Fruit fly (Drosophila melanogaster) whole organism: Measurements from ENCODE around the gene CG15308.
A peak's percentile ranks its signal among the peaks of the same experiment; 100 is the strongest.

Source experiments
- CG8478 ChIP-seq: fragments of >200 bp; optimal IDR thresholded peaks from 2 replicates; lab custom pipeline; 2018; ENCODE audit warnings: inconsistent platforms
- Dll ChIP-seq: fragments of >200 bp; optimal IDR thresholded peaks from 2 replicates; lab custom pipeline; 2017
- EcR ChIP-seq, 2 experiments: fragments of >200 bp; optimal IDR thresholded peaks; 2 replicates each; lab custom pipeline; 2017; ENCODE audit warnings: missing biosample characterization in 2 of 2, missing genetic modification characterization in 2 of 2, missing genetic modification reagents in 2 of 2
- pan ChIP-seq: fragments of >200 bp; optimal IDR thresholded peaks from 2 replicates; lab custom pipeline; 2017
- psq ChIP-seq: fragments of >200 bp; optimal IDR thresholded peaks from 2 replicates; lab custom pipeline; 2017
- usp ChIP-seq: fragments of >200 bp; optimal IDR thresholded peaks from 2 replicates; lab custom pipeline; 2017; ENCODE audit warnings: missing biosample characterization, missing genetic modification characterization, mixed read lengths

Gene CG15308

DNA sequence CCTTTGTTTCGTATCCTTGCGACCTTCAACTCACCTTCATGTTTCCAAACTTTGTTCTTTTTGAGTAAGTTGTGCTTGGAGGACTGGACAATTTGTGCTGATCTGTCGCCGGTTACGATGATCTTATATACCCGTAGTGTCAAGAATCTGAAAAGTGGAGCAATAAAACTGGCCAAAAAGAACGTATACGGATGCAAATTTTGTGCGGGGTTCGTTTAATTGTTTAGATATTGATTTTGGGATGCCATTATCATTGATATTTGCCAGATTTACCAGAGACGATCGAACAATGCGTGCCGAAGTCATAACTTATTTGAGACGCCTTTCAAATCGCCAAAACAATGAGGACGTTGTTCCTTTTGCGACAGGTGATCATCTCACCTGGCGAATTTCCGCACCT, at the start of gene CG15308:
TSS of gene CG15308 (minus strand) at position 101 of the 400 bp plus-strand sequence.
- no peak for TF ChIP-seq psq (lab: Kevin White, UChicago)
- no peak for TF ChIP-seq pan (lab: Kevin White, UChicago)
- TF ChIP-seq Dll (lab: Kevin White, UChicago), result no peak
- TF ChIP-seq usp, result no peak
- no peak for TF ChIP-seq CG8478 (lab: Kevin White, UChicago)
- TF ChIP-seq EcR (GFP tag; optimal IDR thresholded peaks at IDR 0.05; lab: Kevin White, UChicago), result no peak

DNA sequence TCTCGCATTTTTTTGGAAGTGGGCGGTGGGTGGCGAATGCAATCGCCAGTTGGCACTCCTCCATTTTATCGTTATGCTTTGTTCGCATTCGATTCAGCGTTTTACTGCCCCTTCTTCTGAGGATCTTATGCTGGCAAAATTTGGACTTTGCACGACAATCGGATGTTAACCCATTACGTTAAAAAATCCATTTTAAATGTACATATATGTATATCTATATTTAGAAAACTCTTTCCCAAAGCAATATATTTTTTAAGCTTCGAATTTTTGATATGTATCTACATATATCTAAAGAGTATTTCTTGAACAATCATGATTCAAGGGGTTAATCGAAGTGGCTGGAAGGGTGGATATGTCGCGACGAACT, 47.1 kb upstream of the CG15308 start:
- no peak for TF ChIP-seq Dll (lab: Kevin White, UChicago)

DNA sequence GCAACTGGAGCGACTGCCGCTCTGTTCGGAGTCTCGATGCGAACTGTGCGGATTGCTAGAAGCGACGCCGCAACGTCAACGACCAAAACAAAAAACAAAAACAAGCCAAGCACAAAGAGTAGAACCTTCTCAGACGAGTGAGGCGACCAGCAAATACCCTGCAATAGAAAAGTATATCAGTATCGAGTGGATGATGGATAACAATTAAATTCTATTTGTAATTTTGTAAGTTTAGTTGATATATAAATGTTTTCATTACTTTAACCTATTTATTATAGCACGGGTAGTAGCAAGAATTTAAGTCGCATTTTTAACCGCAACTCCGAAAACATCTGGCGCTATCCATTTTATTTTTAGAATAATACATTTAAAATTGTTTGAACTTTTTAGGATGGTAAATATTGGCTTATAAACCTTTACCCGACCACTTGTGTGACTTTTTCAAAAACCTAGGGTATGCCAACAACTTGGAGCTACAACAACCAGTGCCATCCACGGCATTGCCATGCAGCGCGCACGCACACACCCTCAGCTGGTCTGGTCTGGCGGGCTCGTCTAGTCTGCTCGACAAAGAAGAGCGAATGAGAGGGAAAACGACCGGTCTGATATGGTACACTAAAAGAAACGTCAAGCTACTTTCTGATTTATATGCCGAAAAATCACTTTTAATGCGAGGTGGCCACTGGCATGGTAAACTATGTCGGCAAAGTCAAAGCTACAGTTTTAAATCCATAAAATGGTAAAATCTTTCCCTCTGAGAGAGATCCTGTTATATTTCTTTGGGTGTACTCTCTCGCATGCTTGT, 46.5 kb upstream of the CG15308 start, which contains the start of gene CG12643:
TSS of gene CG12643 (minus strand) at position 51 of the 805 bp plus-strand sequence.
- TF ChIP-seq pan (lab: Kevin White, UChicago), result peak; percentile 91
- peak in 1 of 2 experiments; percentile 41 for TF ChIP-seq EcR (GFP tag; optimal IDR thresholded peaks at IDR 0.05; lab: Kevin White, UChicago)
- TF ChIP-seq Dll (lab: Kevin White, UChicago), result no peak

DNA sequence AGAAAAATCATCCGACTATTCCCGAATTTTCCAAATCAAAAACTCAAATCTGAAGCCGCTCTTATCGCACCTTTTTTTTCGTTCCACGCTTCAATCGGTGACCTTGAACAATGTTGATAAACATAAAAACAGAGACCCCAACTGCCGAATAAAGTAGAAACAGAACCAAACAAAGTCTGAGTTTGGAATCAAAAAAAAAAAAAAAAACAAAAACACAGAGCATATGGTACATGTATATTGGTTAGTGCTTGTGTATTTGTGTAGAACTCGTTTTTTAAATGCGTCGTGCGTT, 45.0 kb upstream of the CG15308 start:
- TF ChIP-seq usp (no peak), CG8478 (lab: Kevin White, UChicago) (no peak), EcR (GFP tag; optimal IDR thresholded peaks at IDR 0.05; lab: Kevin White, UChicago) (no peak), Dll (lab: Kevin White, UChicago) (no peak), pan (lab: Kevin White, UChicago) (no peak), psq (lab: Kevin White, UChicago) (no peak)

DNA sequence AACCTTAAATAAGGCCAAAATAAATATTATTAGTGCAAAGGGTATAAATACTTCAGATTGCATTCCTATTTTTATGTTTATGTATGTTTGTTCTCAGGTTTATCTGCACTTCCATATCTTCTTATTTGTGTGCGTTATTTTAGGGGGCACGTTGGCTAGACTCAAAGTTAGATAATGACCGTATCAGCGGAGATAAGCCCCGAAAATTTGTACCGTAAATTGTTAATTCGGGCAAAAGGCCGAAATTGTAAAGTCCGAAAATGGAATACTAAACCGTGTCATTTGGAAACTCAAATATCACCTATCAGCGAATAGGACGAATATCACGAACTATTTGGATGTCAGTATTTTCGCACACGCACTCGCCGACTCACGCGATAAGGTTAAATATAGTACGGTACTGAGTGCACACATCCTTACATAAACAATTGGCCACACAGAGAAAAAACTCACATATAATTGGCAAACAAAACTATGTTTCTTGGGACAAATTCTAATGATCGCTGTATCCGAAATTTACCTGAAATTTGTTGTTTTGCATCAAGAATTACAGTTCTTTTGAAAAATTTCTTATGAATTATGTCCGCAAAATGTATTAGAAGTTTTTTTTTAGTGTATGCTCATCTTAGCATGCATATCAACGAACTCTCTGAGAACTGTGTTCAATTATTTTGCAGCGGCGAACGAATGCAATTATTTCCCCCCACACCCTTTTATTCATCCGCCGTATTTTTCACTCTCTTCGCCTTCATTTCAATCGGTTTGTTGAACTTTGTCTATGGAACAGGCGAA, 44.4 kb upstream of the CG15308 start, which contains the start of gene Hk:
TSS of gene Hk (minus strand) at position 321 of the 792 bp plus-strand sequence.
- TF ChIP-seq psq (lab: Kevin White, UChicago) (no peak), EcR (GFP tag; optimal IDR thresholded peaks at IDR 0.05; lab: Kevin White, UChicago) (peak in 1 of 2 experiments; percentile 63)

DNA sequence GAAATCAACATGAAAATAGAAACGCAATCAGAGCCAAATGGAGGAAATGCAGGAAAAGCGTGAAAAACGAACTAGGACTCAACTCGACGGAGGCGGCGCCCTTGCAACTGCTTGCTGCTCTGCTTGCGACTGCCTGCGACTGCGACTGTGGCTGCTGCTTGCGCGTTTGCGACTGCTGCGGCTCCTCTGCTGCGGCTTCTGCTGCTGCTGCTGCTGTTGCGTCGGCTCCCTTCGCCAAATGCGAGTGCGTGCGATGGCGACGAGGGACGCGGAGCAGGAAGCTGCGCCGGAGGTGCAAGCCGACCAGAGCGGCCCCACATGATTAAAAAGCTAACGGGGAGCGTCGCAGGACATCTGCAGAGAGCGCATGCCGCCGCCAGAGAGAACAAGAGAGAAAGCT, 42.2 kb upstream of the CG15308 start:
- no peak for TF ChIP-seq EcR (GFP tag; optimal IDR thresholded peaks at IDR 0.05; lab: Kevin White, UChicago)
- TF ChIP-seq usp, result no peak
- no peak for TF ChIP-seq pan (lab: Kevin White, UChicago)
- no peak for TF ChIP-seq CG8478 (lab: Kevin White, UChicago)

DNA sequence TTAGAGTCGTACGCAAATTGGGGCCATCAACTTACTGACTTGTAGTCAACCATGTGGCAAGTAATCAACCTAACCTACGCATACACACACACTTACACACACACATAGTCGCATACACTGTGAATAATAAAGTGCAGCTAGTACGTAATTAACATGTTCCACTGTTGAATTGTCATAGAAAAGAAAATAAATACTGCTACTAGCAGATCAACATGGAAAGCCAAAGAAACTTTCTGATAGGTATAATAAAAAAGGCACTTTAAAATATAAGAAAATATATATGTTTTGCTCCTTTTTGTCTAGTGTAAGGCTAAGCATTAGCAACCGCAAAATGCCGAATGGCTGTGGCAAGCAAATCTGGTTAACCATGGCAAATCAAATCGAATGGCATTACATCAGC, 40.6 kb upstream of the CG15308 start:
- TF ChIP-seq Dll (lab: Kevin White, UChicago) (no peak), CG8478 (lab: Kevin White, UChicago) (no peak), EcR (GFP tag; optimal IDR thresholded peaks at IDR 0.05; lab: Kevin White, UChicago) (no peak), pan (lab: Kevin White, UChicago) (no peak), psq (lab: Kevin White, UChicago) (no peak), usp (no peak)

DNA sequence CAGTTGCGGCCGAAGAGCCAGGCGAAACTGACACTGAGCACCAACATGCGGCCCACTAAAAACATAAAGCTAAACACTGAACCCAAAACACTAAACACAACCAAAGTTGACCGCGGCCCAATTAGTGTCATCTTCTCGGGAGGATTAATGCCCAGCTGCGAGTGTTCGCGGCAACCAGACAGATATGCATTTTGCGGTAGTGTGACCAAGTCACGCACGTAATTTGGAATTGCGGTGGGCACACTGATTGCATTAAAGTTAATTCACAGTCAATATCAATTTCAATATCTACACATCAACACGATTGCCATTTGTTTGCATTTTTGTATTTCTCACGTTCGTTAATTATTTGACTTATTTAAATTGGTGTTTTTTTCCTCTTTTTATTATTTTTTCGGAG, 37.3 kb upstream of the CG15308 start:
- TF ChIP-seq psq (lab: Kevin White, UChicago) (no peak), EcR (GFP tag; optimal IDR thresholded peaks at IDR 0.05; lab: Kevin White, UChicago) (no peak), Dll (lab: Kevin White, UChicago) (no peak), CG8478 (lab: Kevin White, UChicago) (no peak), usp (no peak), pan (lab: Kevin White, UChicago) (no peak)

DNA sequence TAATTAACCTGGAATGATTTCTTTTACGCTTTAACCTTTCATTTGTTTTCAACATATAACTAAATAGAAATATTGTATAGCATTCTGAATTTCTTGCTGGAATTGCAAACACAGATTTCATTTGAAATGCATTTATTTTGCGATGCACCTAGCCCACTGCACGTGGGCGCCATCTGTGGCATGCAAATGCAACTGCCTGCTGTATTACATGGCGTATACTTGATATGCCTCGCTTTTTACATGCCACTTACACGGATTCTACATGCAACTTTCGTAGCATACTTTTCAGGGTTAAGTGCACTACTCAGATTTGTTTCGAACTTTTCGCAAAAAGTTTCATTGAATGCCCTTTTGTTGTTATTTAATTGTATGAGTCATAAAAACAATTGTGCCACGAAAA, 33.8 kb upstream of the CG15308 start:
- TF ChIP-seq psq (lab: Kevin White, UChicago) (no peak), Dll (lab: Kevin White, UChicago) (no peak), pan (lab: Kevin White, UChicago) (no peak), usp (no peak), EcR (GFP tag; optimal IDR thresholded peaks at IDR 0.05; lab: Kevin White, UChicago) (no peak), CG8478 (lab: Kevin White, UChicago) (no peak)

DNA sequence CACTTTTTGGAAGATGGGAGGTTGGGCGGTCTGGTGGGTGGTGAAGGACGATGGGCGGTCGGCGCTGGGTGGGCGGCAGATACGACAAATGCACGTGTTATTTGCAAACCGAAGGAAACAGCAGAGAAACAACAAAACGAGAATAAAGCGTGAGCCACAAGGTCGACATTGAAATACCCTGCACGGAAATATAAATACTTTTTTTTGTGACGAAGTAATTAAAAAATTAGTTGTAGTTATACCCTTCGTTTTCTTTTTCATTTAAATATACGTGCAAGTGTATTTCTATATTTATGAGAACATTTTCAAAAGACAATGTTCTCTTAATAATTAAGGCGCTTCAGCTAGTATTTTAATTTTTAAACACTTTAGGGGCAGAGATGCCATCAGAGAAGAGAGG, 31.7 kb upstream of the CG15308 start:
- TF ChIP-seq EcR (GFP tag; optimal IDR thresholded peaks at IDR 0.05; lab: Kevin White, UChicago) (no peak), psq (lab: Kevin White, UChicago) (no peak), pan (lab: Kevin White, UChicago) (no peak), CG8478 (lab: Kevin White, UChicago) (no peak), usp (no peak), Dll (lab: Kevin White, UChicago) (no peak)

DNA sequence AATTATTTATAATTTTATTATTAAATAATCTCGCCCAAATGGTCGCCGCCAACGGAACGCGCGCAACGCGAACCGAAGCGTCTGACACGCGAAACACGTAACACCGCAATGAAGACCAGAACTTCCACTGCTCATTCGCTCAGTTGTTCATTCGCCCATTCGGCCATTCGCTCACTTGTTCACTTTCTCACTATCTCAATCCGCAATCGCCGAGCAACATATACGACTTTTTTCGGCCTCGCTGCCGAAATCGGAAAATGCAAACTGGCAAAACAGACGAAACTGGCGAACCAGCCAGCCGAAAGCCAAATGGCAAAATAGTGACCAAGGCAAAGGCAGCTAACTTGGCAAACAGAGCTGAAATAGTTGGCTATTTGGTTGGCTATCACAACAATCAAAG, 31.1 kb upstream of the CG15308 start:
- TF ChIP-seq Dll (lab: Kevin White, UChicago), result no peak
- no peak for TF ChIP-seq pan (lab: Kevin White, UChicago)
- no peak for TF ChIP-seq psq (lab: Kevin White, UChicago)
- no peak for TF ChIP-seq EcR (GFP tag; optimal IDR thresholded peaks at IDR 0.05; lab: Kevin White, UChicago)
- no peak for TF ChIP-seq usp
- TF ChIP-seq CG8478 (lab: Kevin White, UChicago), result no peak

DNA sequence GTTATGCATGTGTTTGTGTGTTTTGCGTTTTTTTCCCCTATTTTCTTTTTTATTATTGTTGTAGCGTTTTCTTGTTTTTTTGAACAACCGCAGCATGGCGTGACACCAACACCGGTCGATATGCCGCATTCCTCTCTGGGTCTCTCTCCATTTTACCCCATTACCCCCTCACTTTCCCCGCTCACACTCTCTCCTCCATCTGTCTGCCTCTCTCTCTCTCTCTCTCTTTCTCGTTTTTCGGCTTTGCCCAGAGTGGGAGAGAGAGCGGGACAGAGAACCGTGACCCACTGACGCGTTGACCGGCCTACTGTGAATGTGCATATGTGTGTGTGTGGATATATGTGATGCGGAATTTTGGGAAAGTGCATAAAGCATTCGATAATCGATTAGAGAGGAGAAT, 28.4 kb upstream of the CG15308 start:
- TF ChIP-seq pan (lab: Kevin White, UChicago) (no peak), CG8478 (lab: Kevin White, UChicago) (no peak), Dll (lab: Kevin White, UChicago) (no peak), EcR (GFP tag; optimal IDR thresholded peaks at IDR 0.05; lab: Kevin White, UChicago) (no peak), psq (lab: Kevin White, UChicago) (no peak), usp (no peak)
